Fruit fly (Drosophila melanogaster) whole organism, embryonic: ENCODE results near the gene Mec2.

Experiments used
- Adf1 ChIP-seq: fragments of 200-800 bp; sonication (Bioruptor generic); IDR thresholded peaks from 2 replicates; pipeline ENCODE4 v1.3.6; 2022; ENCODE audit warnings: missing biosample characterization, missing genetic modification characterization
- Blimp-1 ChIP-seq: fragments of 200-800 bp; sonication (Bioruptor generic); optimal IDR thresholded peaks from 3 replicates; lab custom pipeline; 2018; ENCODE audit warnings: missing biosample characterization, missing genetic modification characterization, mild to moderate bottlenecking, moderate library complexity, missing genetic modification reagents
- CG12769 ChIP-seq: fragments of 200-800 bp; sonication (Bioruptor generic); optimal IDR thresholded peaks from 2 replicates; lab custom pipeline; 2019; ENCODE audit warnings: missing biosample characterization, mild to moderate bottlenecking, missing genetic modification characterization, moderate library complexity
- CG13287 ChIP-seq: fragments of 200-800 bp; sonication (Bioruptor generic); IDR thresholded peaks from 2 replicates; pipeline ENCODE4 v1.3.6; 2022; ENCODE audit warnings: missing biosample characterization, missing genetic modification characterization; ENCODE audit not compliant: partially characterized antibody
- CG13894 ChIP-seq: fragments of 200-800 bp; sonication (Bioruptor generic); optimal IDR thresholded peaks from 3 replicates; lab custom pipeline; 2018; ENCODE audit warnings: missing biosample characterization, mild to moderate bottlenecking, missing genetic modification characterization, moderate library complexity
- CG1792 ChIP-seq: fragments of 200-800 bp; sonication (Bioruptor generic); optimal IDR thresholded peaks from 2 replicates; lab custom pipeline; 2016; ENCODE audit warnings: missing biosample characterization, missing genetic modification characterization
- CG1832 ChIP-seq: fragments of 200-800 bp; sonication (Bioruptor generic); optimal IDR thresholded peaks from 2 replicates; lab custom pipeline; 2017; ENCODE audit warnings: missing biosample characterization, mild to moderate bottlenecking, missing genetic modification characterization, inconsistent platforms
- CG18619 ChIP-seq: fragments of 200-800 bp; sonication (Bioruptor generic); optimal IDR thresholded peaks from 3 replicates; lab custom pipeline; 2017; ENCODE audit warnings: missing biosample characterization, mild to moderate bottlenecking, missing genetic modification characterization
- CG2199 ChIP-seq: fragments of 200-800 bp; sonication (Bioruptor generic); IDR thresholded peaks from 3 replicates; pipeline ENCODE4 v1.3.6; 2022; ENCODE audit warnings: missing biosample characterization, missing genetic modification characterization
- CG34224 ChIP-seq: fragments of 200-800 bp; sonication (Bioruptor generic); IDR thresholded peaks from 3 replicates; pipeline ENCODE4 v1.3.6; 2022; ENCODE audit warnings: missing biosample characterization, missing genetic modification characterization; ENCODE audit not compliant: partially characterized antibody
- CG4707 ChIP-seq: fragments of 200-800 bp; sonication (Bioruptor generic); optimal IDR thresholded peaks from 2 replicates; lab custom pipeline; 2018; ENCODE audit warnings: missing biosample characterization, mild to moderate bottlenecking, missing genetic modification characterization, moderate library complexity
- CG7987 ChIP-seq: fragments of 200-800 bp; sonication (Bioruptor generic); optimal IDR thresholded peaks from 2 replicates; lab custom pipeline; 2018; ENCODE audit warnings: missing biosample characterization, mild to moderate bottlenecking, missing genetic modification characterization, moderate library complexity
- CG8478 ChIP-seq: fragments of >200 bp; optimal IDR thresholded peaks from 2 replicates; lab custom pipeline; 2018
- CHES-1-like ChIP-seq: fragments of 200-800 bp; sonication (Bioruptor generic); optimal IDR thresholded peaks from 2 replicates; lab custom pipeline; 2016; ENCODE audit warnings: missing biosample characterization, missing genetic modification characterization
- D ChIP-seq, 2 experiments: fragments of 200-800 bp in 1 of 2; fragments of >200 bp in 1 of 2; sonication (Bioruptor generic) in 1 of 2; optimal IDR thresholded peaks; 2 replicates in 1 of 2; 3 replicates in 1 of 2; lab custom pipeline; 2017; ENCODE audit warnings: mild to moderate bottlenecking in 1 of 2, missing biosample characterization in 1 of 2, missing genetic modification characterization in 1 of 2, missing genetic modification reagents in 1 of 2
- D19B ChIP-seq: fragments of 200-800 bp; sonication (Bioruptor generic); optimal IDR thresholded peaks from 2 replicates; lab custom pipeline; 2017; ENCODE audit warnings: missing biosample characterization, mild to moderate bottlenecking, missing genetic modification characterization
- Deaf1 ChIP-seq: fragments of 200-800 bp; optimal IDR thresholded peaks from 3 replicates; lab custom pipeline; 2019; ENCODE audit warnings: missing biosample characterization, mild to moderate bottlenecking, missing genetic modification characterization, moderate library complexity
- Doc2 ChIP-seq: fragments of 200-800 bp; sonication (Bioruptor generic); IDR thresholded peaks from 2 replicates; pipeline ENCODE4 v1.3.6; 2022; ENCODE audit warnings: missing biosample characterization, missing genetic modification characterization
- Fer1 ChIP-seq: fragments of 200-800 bp; sonication (Bioruptor generic); optimal IDR thresholded peaks from 2 replicates; lab custom pipeline; 2017; ENCODE audit warnings: missing biosample characterization, mild to moderate bottlenecking, missing genetic modification characterization
- HLH3B ChIP-seq: fragments of 200-800 bp; sonication (Bioruptor generic); IDR thresholded peaks from 2 replicates; pipeline ENCODE4 v1.3.6; 2022; ENCODE audit warnings: missing biosample characterization, missing genetic modification characterization
- Med ChIP-seq: fragments of 200-800 bp; sonication (Bioruptor generic); peaks from one replicate; lab custom pipeline; 2016; ENCODE audit warnings: missing biosample characterization, missing genetic modification characterization, mild to moderate bottlenecking, inconsistent platforms, moderate library complexity
- Neu2 ChIP-seq: fragments of 200-800 bp; sonication (Bioruptor generic); optimal IDR thresholded peaks from 3 replicates; lab custom pipeline; 2016; ENCODE audit warnings: missing biosample characterization, missing genetic modification characterization, borderline replicate concordance
- Pdp1 ChIP-seq, 2 experiments: fragments of 200-800 bp; sonication (Bioruptor generic); optimal IDR thresholded peaks; 3 replicates each; lab custom pipeline; 2016; ENCODE audit warnings: missing biosample characterization in 2 of 2, missing genetic modification characterization in 2 of 2, mild to moderate bottlenecking in 1 of 2, moderate library complexity in 1 of 2
- Ptx1 ChIP-seq: fragments of 200-800 bp; sonication (Bioruptor generic); IDR thresholded peaks from 2 replicates; pipeline ENCODE4 v1.3.6; 2022; ENCODE audit warnings: missing biosample characterization, missing genetic modification characterization
- abd-A ChIP-seq: fragments of 200-800 bp; sonication (Bioruptor generic); optimal IDR thresholded peaks from 3 replicates; lab custom pipeline; 2019; ENCODE audit warnings: missing biosample characterization, mild to moderate bottlenecking, missing genetic modification characterization, moderate library complexity
- bab2 ChIP-seq: fragments of 200-800 bp; sonication (Bioruptor generic); optimal IDR thresholded peaks from 2 replicates; lab custom pipeline; 2016; ENCODE audit warnings: missing biosample characterization, missing genetic modification characterization
- bowl ChIP-seq: fragments of 200-800 bp; sonication (Bioruptor generic); IDR thresholded peaks from 2 replicates; pipeline ENCODE4 v1.3.6; 2022; ENCODE audit warnings: missing biosample characterization, missing genetic modification characterization
- cg ChIP-seq: fragments of 200-800 bp; sonication (Bioruptor generic); optimal IDR thresholded peaks from 3 replicates; lab custom pipeline; 2019; ENCODE audit warnings: missing biosample characterization, mild to moderate bottlenecking, missing genetic modification characterization, moderate library complexity
- chinmo ChIP-seq: fragments of 200-800 bp; sonication (Bioruptor generic); IDR thresholded peaks from 4 replicates; pipeline ENCODE4 v1.3.6; 2022; ENCODE audit warnings: missing biosample characterization, missing genetic modification characterization; ENCODE audit not compliant: partially characterized antibody
- chn ChIP-seq: fragments of 200-800 bp; sonication (Bioruptor generic); optimal IDR thresholded peaks from 2 replicates; lab custom pipeline; 2016; ENCODE audit warnings: missing biosample characterization, missing genetic modification characterization
- crol ChIP-seq: fragments of 200-800 bp; sonication (Bioruptor generic); IDR thresholded peaks from 2 replicates; pipeline ENCODE4 v1.3.6; 2022; ENCODE audit warnings: missing biosample characterization, missing genetic modification characterization
- disco-r ChIP-seq: fragments of 200-800 bp; sonication (Bioruptor generic); optimal IDR thresholded peaks from 2 replicates; lab custom pipeline; 2016; ENCODE audit warnings: missing biosample characterization, missing genetic modification characterization
- exex ChIP-seq: fragments of 200-800 bp; sonication (Bioruptor generic); optimal IDR thresholded peaks from 4 replicates; lab custom pipeline; 2018; ENCODE audit warnings: missing biosample characterization, mild to moderate bottlenecking, missing genetic modification characterization, moderate library complexity
- fd96Cb ChIP-seq: fragments of 200-800 bp; sonication (Bioruptor generic); optimal IDR thresholded peaks from 2 replicates; lab custom pipeline; 2018; ENCODE audit warnings: missing biosample characterization, mild to moderate bottlenecking, missing genetic modification characterization, moderate library complexity
- gro ChIP-seq: fragments of 200-800 bp; sonication (Bioruptor generic); optimal IDR thresholded peaks from 2 replicates; lab custom pipeline; 2016; ENCODE audit warnings: missing biosample characterization, missing genetic modification characterization
- kah ChIP-seq: fragments of 200-800 bp; sonication (Bioruptor generic); optimal IDR thresholded peaks from 2 replicates; lab custom pipeline; 2018; ENCODE audit warnings: missing biosample characterization, mild to moderate bottlenecking, missing genetic modification characterization
- kni ChIP-seq: fragments of 200-800 bp; sonication (Bioruptor generic); optimal IDR thresholded peaks from 3 replicates; lab custom pipeline; 2017; ENCODE audit warnings: mild to moderate bottlenecking, missing biosample characterization, missing genetic modification reagents, missing genetic modification characterization
- pb ChIP-seq: fragments of 200-800 bp; sonication (Bioruptor generic); optimal IDR thresholded peaks from 3 replicates; lab custom pipeline; 2016; ENCODE audit warnings: missing biosample characterization, missing genetic modification characterization
- row ChIP-seq: fragments of 200-800 bp; sonication (Bioruptor generic); IDR thresholded peaks from 3 replicates; pipeline ENCODE4 v1.3.6; 2022; ENCODE audit warnings: missing biosample characterization, missing genetic modification characterization
- scrt ChIP-seq: fragments of 200-800 bp; sonication (Bioruptor generic); optimal IDR thresholded peaks from 2 replicates; lab custom pipeline; 2018; ENCODE audit warnings: missing biosample characterization, mild to moderate bottlenecking, missing genetic modification characterization, moderate library complexity
- sima ChIP-seq: fragments of 200-800 bp; sonication (Bioruptor generic); optimal IDR thresholded peaks from 2 replicates; lab custom pipeline; 2016; ENCODE audit warnings: missing biosample characterization, missing genetic modification characterization
- so ChIP-seq: fragments of 200-800 bp; sonication (Bioruptor generic); IDR thresholded peaks from 3 replicates; pipeline ENCODE4 v1.3.6; 2022; ENCODE audit warnings: missing biosample characterization, missing genetic modification characterization
- sqz ChIP-seq: fragments of 200-800 bp; sonication (Bioruptor generic); optimal IDR thresholded peaks from 3 replicates; lab custom pipeline; 2018; ENCODE audit warnings: missing biosample characterization, mild to moderate bottlenecking, missing genetic modification characterization
- sr ChIP-seq: fragments of 200-800 bp; sonication (Bioruptor generic); IDR thresholded peaks from 3 replicates; pipeline ENCODE4 v1.3.6; 2022; ENCODE audit warnings: missing biosample characterization, missing genetic modification characterization
- tgo ChIP-seq: fragments of 200-800 bp; sonication (Bioruptor generic); IDR thresholded peaks from 3 replicates; pipeline ENCODE4 v1.3.6; 2022; ENCODE audit warnings: missing biosample characterization, missing genetic modification characterization
- tna ChIP-seq: fragments of 200-800 bp; sonication (Bioruptor generic); IDR thresholded peaks from 2 replicates; pipeline ENCODE4 v1.3.6; 2022; ENCODE audit warnings: missing biosample characterization, missing genetic modification characterization; ENCODE audit not compliant: partially characterized antibody
- ttk ChIP-seq: fragments of 200-800 bp; sonication (Bioruptor generic); IDR thresholded peaks from 2 replicates; pipeline ENCODE4 v2.1.2; 2022; ENCODE audit warnings: missing biosample characterization, missing genetic modification characterization

Mec2 gene

dm6 chrX:19167032-19167568 lies 20.7 kb upstream of the Mec2 start, which contains the start of gene RhoGAP18B:
Gene RhoGAP18B (minus strand): TSS chrX:19167082.
- peak; percentile 64 for TF ChIP-seq row
- TF ChIP-seq chinmo (GFP tag; lab: Robert Waterston, UW) = peak; percentile 83; the same call in 2 of the 4 replicates
- TF ChIP-seq chn (GFP tag; lab: Kevin White, UChicago) = no peak
- TF ChIP-seq HLH3B = no peak
- TF ChIP-seq bab2 (GFP tag; lab: Kevin White, UChicago) = no peak
- TF ChIP-seq tna = no peak
- TF ChIP-seq Deaf1 = peak; percentile 46
- no peak for TF ChIP-seq Blimp-1 (GFP tag; lab: Kevin White, UChicago)
- no peak for TF ChIP-seq CHES-1-like (GFP tag; lab: Kevin White, UChicago)
- TF ChIP-seq Neu2 (GFP tag; lab: Kevin White, UChicago) = no peak
- no peak for TF ChIP-seq D (optimal IDR thresholded peaks at IDR 0.05; lab: Kevin White, UChicago)
- no peak for TF ChIP-seq D (GFP tag; optimal IDR thresholded peaks at IDR 0.05; lab: Kevin White, UChicago)
- TF ChIP-seq scrt (GFP tag; lab: Kevin White, UChicago) = no peak
- peak; percentile 22 for TF ChIP-seq CG12769 (tag; lab: Kevin White, UChicago)
- peak; percentile 97 for TF ChIP-seq sr (GFP tag; lab: Robert Waterston, UW)
- no peak for TF ChIP-seq sima (GFP tag; lab: Kevin White, UChicago)
- peak in 1 of 2 experiments; percentile 34 for TF ChIP-seq Pdp1 (GFP tag; optimal IDR thresholded peaks at IDR 0.05; lab: Kevin White, UChicago)
- TF ChIP-seq CG13894 (tag; lab: Kevin White, UChicago) = peak; percentile 83
- peak; percentile 60 for TF ChIP-seq crol (GFP tag; lab: Robert Waterston, UW)
- TF ChIP-seq Doc2 = no peak
- peak; percentile 17 for TF ChIP-seq cg (GFP tag; lab: Kevin White, UChicago)
- TF ChIP-seq CG1792 (GFP tag; lab: Kevin White, UChicago) = no peak
- no peak for TF ChIP-seq kah (GFP tag; lab: Kevin White, UChicago)
- TF ChIP-seq ttk (GFP tag; lab: Robert Waterston, UW) = no peak
- TF ChIP-seq abd-A (tag; lab: Kevin White, UChicago) = peak; percentile 69
- peak; percentile 9 for TF ChIP-seq sqz (GFP tag; lab: Kevin White, UChicago)
- TF ChIP-seq CG13287 (GFP tag; lab: Robert Waterston, UW) = peak; percentile 18; the same call in 1 of the 2 replicates
- no peak for TF ChIP-seq Fer1 (GFP tag; lab: Kevin White, UChicago)
- TF ChIP-seq D19B (GFP tag; lab: Kevin White, UChicago) = peak; percentile 71
- no peak for TF ChIP-seq tgo (GFP tag; lab: Robert Waterston, UW)
- peak; percentile 16 for TF ChIP-seq Med (GFP tag; lab: Kevin White, UChicago)
- peak; percentile 98 for TF ChIP-seq Adf1
- peak; percentile 85; the same call in 2 of the 3 replicates for TF ChIP-seq so (GFP tag; lab: Robert Waterston, UW)
- TF ChIP-seq CG2199 (GFP tag; lab: Robert Waterston, UW) = peak; percentile 98
- no peak for TF ChIP-seq CG7987 (GFP tag; lab: Kevin White, UChicago)
- no peak for TF ChIP-seq fd96Cb

- peak; percentile 13 for TF ChIP-seq CG1832 (GFP tag; lab: Kevin White, UChicago)
- TF ChIP-seq CG34224 (GFP tag; lab: Robert Waterston, UW) = no peak
- TF ChIP-seq so (GFP tag; lab: Robert Waterston, UW) = peak; percentile 57; the same call in 1 of the 3 replicates
- 0 out of 2 replicates have a peak, but pooled peaks have one; percentile 15 for TF ChIP-seq Ptx1
- no peak for TF ChIP-seq CG8478 (lab: Kevin White, UChicago)
- peak; percentile 88 for TF ChIP-seq Adf1
- TF ChIP-seq kni = peak; percentile 23
- peak; percentile 31 for TF ChIP-seq Deaf1
- peak; percentile 44 for TF ChIP-seq exex (tag; lab: Kevin White, UChicago)
- TF ChIP-seq bowl (GFP tag; lab: Robert Waterston, UW) = no peak
- TF ChIP-seq CG4707 (GFP tag; lab: Kevin White, UChicago) = no peak
- TF ChIP-seq gro (GFP tag; lab: Kevin White, UChicago) = peak; percentile 40
- TF ChIP-seq CG18619 (GFP tag; lab: Kevin White, UChicago) = no peak
- TF ChIP-seq disco-r (GFP tag; lab: Kevin White, UChicago) = no peak
- peak; percentile 16 for TF ChIP-seq pb (GFP tag; lab: Kevin White, UChicago)
These were observed 20.0 kb upstream of the Mec2 start for dm6 chrX:19167586-19168403.
